Worm (Caenorhabditis elegans): ENCODE results near the gene obr-3.
A peak's percentile ranks its signal among the peaks of the same experiment; 100 is the strongest.

The obr-3 gene

ce11 chrX:13846024-13846423 lies 36.4 kb upstream of the obr-3 start:
- TF ChIP-seq dpl-1 (GFP tag; optimal IDR thresholded peaks at IDR 0.05) (no peak), elt-3 (tag; optimal IDR thresholded peaks at IDR 0.05) (no peak), aly-2 (tag; optimal IDR thresholded peaks at IDR 0.05) (no peak), fkh-10 (GFP tag; optimal IDR thresholded peaks at IDR 0.05) (no peak), irx-1 (tag; optimal IDR thresholded peaks at IDR 0.05) (no peak), C04F5.9 (tag; optimal IDR thresholded peaks at IDR 0.05) (no peak), hlh-17 (GFP tag; optimal IDR thresholded peaks at IDR 0.05; ENCODE audit: borderline replicate concordance) (no peak), dsc-1 (tag; optimal IDR thresholded peaks at IDR 0.05) (peak; percentile 23), unc-130 (tag; optimal IDR thresholded peaks at IDR 0.05) (no peak), pag-3 (tag; optimal IDR thresholded peaks at IDR 0.05; ENCODE audit: borderline replicate concordance, insufficient read depth) (peak; percentile 49), nhr-76 (tag; optimal IDR thresholded peaks at IDR 0.05) (no peak), isw-1 (GFP tag; IDR thresholded peaks at IDR 0.05) (no peak), rnt-1 (tag; optimal IDR thresholded peaks at IDR 0.05) (peak; percentile 21), lin-14 (GFP tag; optimal IDR thresholded peaks at IDR 0.05) (peak; percentile 79), unc-98 (GFP tag; IDR thresholded peaks at IDR 0.05) (no peak), blmp-1 (tag; optimal IDR thresholded peaks at IDR 0.05) (peak; percentile 45)

ce11 chrX:13843676-13844075 lies 34.0 kb upstream of the obr-3 start, which contains the start of gene M03B6.5:
M03B6.5 (plus strand) TSS chrX:13843976.
- TF ChIP-seq mab-9 (GFP tag; IDR thresholded peaks at IDR 0.05) (no peak), dsc-1 (tag; optimal IDR thresholded peaks at IDR 0.05) (no peak), tlp-1 (tag; optimal IDR thresholded peaks at IDR 0.05) (no peak), isw-1 (GFP tag; IDR thresholded peaks at IDR 0.05) (no peak), ceh-90 (tag; optimal IDR thresholded peaks at IDR 0.05) (no peak), ama-1 (optimal IDR thresholded peaks at IDR 0.05) (no peak), pax-3 (tag; optimal IDR thresholded peaks at IDR 0.05) (no peak), elt-3 (tag; optimal IDR thresholded peaks at IDR 0.05) (no peak), lin-35 (GFP tag; optimal IDR thresholded peaks at IDR 0.05) (no peak), sup-37 (GFP tag; optimal IDR thresholded peaks at IDR 0.05) (no peak), lin-15B (tag; optimal IDR thresholded peaks at IDR 0.05) (no peak), unc-130 (tag; optimal IDR thresholded peaks at IDR 0.05) (no peak), grh-1 (GFP tag; IDR thresholded peaks at IDR 0.05) (no peak), lin-14 (GFP tag; optimal IDR thresholded peaks at IDR 0.05) (no peak)

ce11 chrX:13841277-13841676 lies 31.6 kb upstream of the obr-3 start, which contains the start of gene M03B6.1:
M03B6.1 (plus strand) TSS chrX:13841610.
- no peak for TF ChIP-seq nhr-84 (tag; optimal IDR thresholded peaks at IDR 0.05)
- no peak for TF ChIP-seq lin-35 (GFP tag; optimal IDR thresholded peaks at IDR 0.05)
- TF ChIP-seq nhr-77 (tag; optimal IDR thresholded peaks at IDR 0.05), result no peak
- peak; percentile 31 for TF ChIP-seq egl-13 (tag; optimal IDR thresholded peaks at IDR 0.05)
- peak; percentile 61 for TF ChIP-seq dsc-1 (tag; optimal IDR thresholded peaks at IDR 0.05)
- TF ChIP-seq hpl-2 (GFP tag; optimal IDR thresholded peaks at IDR 0.05), result no peak
- no peak for TF ChIP-seq grh-1 (GFP tag; IDR thresholded peaks at IDR 0.05)
- no peak for TF ChIP-seq C16A3.4 (tag; optimal IDR thresholded peaks at IDR 0.05)
- TF ChIP-seq blmp-1 (tag; optimal IDR thresholded peaks at IDR 0.05), result no peak
- no peak for TF ChIP-seq nhr-76 (tag; optimal IDR thresholded peaks at IDR 0.05)
- no peak for TF ChIP-seq tbx-2 (tag; optimal IDR thresholded peaks at IDR 0.05)
- no peak for TF ChIP-seq lin-13 (GFP tag; optimal IDR thresholded peaks at IDR 0.05)
- no peak for TF ChIP-seq vab-15 (tag; optimal IDR thresholded peaks at IDR 0.05)
- peak; percentile 10 for TF ChIP-seq nhr-71 (tag; optimal IDR thresholded peaks at IDR 0.05)
- TF ChIP-seq nhr-19 (GFP tag; conservative IDR thresholded peaks at IDR 0.05), result no peak
- peak; percentile 29 for TF ChIP-seq fkh-8 (tag; optimal IDR thresholded peaks at IDR 0.05)
- no peak for TF ChIP-seq sox-4 (tag; optimal IDR thresholded peaks at IDR 0.05)
- TF ChIP-seq pqm-1 (tag; optimal IDR thresholded peaks at IDR 0.05), result no peak
- TF ChIP-seq jun-1 (tag; optimal IDR thresholded peaks at IDR 0.05), result no peak
- peak; percentile 60 for TF ChIP-seq lin-14 (GFP tag; optimal IDR thresholded peaks at IDR 0.05)
- no peak for TF ChIP-seq nhr-20 (tag; optimal IDR thresholded peaks at IDR 0.05)
- TF ChIP-seq ets-5 (GFP tag; IDR thresholded peaks at IDR 0.05), result no peak
- TF ChIP-seq ceh-8 (GFP tag; optimal IDR thresholded peaks at IDR 0.05), result no peak
